Fruit fly (Drosophila melanogaster): ENCODE results near the gene hyx.

- TF ChIP-seq Dfd (GFP tag; optimal IDR thresholded peaks at IDR 0.05) (no peak), Dif (GFP tag; optimal IDR thresholded peaks at IDR 0.05; ENCODE audit: partially characterized antibody) (no peak), lola (GFP tag; optimal IDR thresholded peaks at IDR 0.05) (no peak)
These were observed at the start of gene hyx for dm6 chr3R:9038652-9039051.

Measured in whole organism, wandering third instar larva.